Worm (Caenorhabditis elegans) whole organism, midembryonic: ENCODE measurements around the gene ugt-58.

Source experiments
- cog-1 ChIP-seq: sonication (generic microtip); optimal IDR thresholded peaks from 2 replicates; lab custom pipeline; 2016; ENCODE audit warnings: missing genetic modification characterization, missing compliant biosample characterization
- flt-1 ChIP-seq: fragments of 200-800 bp; sonication (Bioruptor generic); IDR thresholded peaks from 2 replicates; pipeline ENCODE4 v1.3.6; 2022; ENCODE audit warnings: missing genetic modification characterization, missing compliant biosample characterization
- klf-2 ChIP-seq: fragments of 200-800 bp; sonication (Bioruptor generic); conservative IDR thresholded peaks from 2 replicates; pipeline ENCODE4 v1.3.6; 2022; ENCODE audit warnings: missing genetic modification reagents, missing genetic modification characterization, missing compliant biosample characterization
- med-1 ChIP-seq: sonication (generic microtip); optimal IDR thresholded peaks from 2 replicates; lab custom pipeline; 2017; ENCODE audit warnings: missing genetic modification characterization, mild to moderate bottlenecking, missing compliant biosample characterization, antibody characterized with exemption, missing genetic modification reagents; ENCODE audit not compliant: insufficient read depth
- ref-1 ChIP-seq: fragments of 200-800 bp; sonication (Bioruptor generic); conservative IDR thresholded peaks from 2 replicates; pipeline ENCODE4 v1.3.6; 2022; ENCODE audit warnings: missing genetic modification reagents, missing genetic modification characterization, missing compliant biosample characterization
- tab-1 ChIP-seq: fragments of 200-800 bp; sonication (Bioruptor generic); IDR thresholded peaks from 2 replicates; pipeline ENCODE4 v1.3.6; 2022; ENCODE audit warnings: missing genetic modification characterization, missing compliant biosample characterization
- ztf-23 ChIP-seq: fragments of 200-800 bp; sonication (Bioruptor generic); IDR thresholded peaks from 2 replicates; pipeline ENCODE4 v1.3.6; 2022; ENCODE audit warnings: missing genetic modification reagents, missing genetic modification characterization, missing compliant biosample characterization

ce11 chrII:9602566-9602965 lies 16.0 kb upstream of the ugt-58 start:
- no peak for TF ChIP-seq flt-1 (GFP tag; lab: Robert Waterston, UW)
- TF ChIP-seq med-1 (GFP tag; lab: Kevin White, UChicago), result no peak
- TF ChIP-seq cog-1 (tag; lab: Kevin White, UChicago), result no peak
- no peak for TF ChIP-seq tab-1 (GFP tag; lab: Robert Waterston, UW)
- no peak for TF ChIP-seq ref-1 (GFP tag; lab: Robert Waterston, UW)
- TF ChIP-seq ztf-23 (GFP tag; lab: Robert Waterston, UW), result no peak
- no peak for TF ChIP-seq klf-2 (GFP tag; lab: Robert Waterston, UW)
